Fruit fly (Drosophila melanogaster) whole organism, embryonic: ENCODE results near the gene arg.

Source experiments
- CG10209 ChIP-seq: fragments of 200-800 bp; sonication (Bioruptor generic); optimal IDR thresholded peaks from 3 replicates; lab custom pipeline; 2017; ENCODE audit warnings: missing biosample characterization, mild to moderate bottlenecking, missing genetic modification characterization, missing genetic modification reagents
- CG10462 ChIP-seq: fragments of 200-800 bp; sonication (Bioruptor generic); optimal IDR thresholded peaks from 2 replicates; lab custom pipeline; 2016; ENCODE audit warnings: missing biosample characterization, missing genetic modification characterization
- CG11504 ChIP-seq: fragments of 200-800 bp; sonication (Bioruptor generic); optimal IDR thresholded peaks from 3 replicates; lab custom pipeline; 2019; ENCODE audit warnings: missing biosample characterization, mild to moderate bottlenecking, missing genetic modification characterization, moderate library complexity
- CG11695 ChIP-seq: fragments of 200-800 bp; sonication (Bioruptor generic); IDR thresholded peaks from 3 replicates; pipeline ENCODE4 v1.3.6; 2022; ENCODE audit warnings: missing biosample characterization, missing genetic modification characterization
- CG12744 ChIP-seq: fragments of 200-800 bp; sonication (Bioruptor generic); optimal IDR thresholded peaks from 2 replicates; lab custom pipeline; 2016; ENCODE audit warnings: missing biosample characterization, missing genetic modification characterization
- CG13123 ChIP-seq: fragments of 200-800 bp; sonication (Bioruptor generic); optimal IDR thresholded peaks from 2 replicates; lab custom pipeline; 2016; ENCODE audit warnings: missing biosample characterization, missing genetic modification characterization
- CG13287 ChIP-seq: fragments of 200-800 bp; sonication (Bioruptor generic); IDR thresholded peaks from 2 replicates; pipeline ENCODE4 v1.3.6; 2022; ENCODE audit warnings: missing biosample characterization, missing genetic modification characterization; ENCODE audit not compliant: partially characterized antibody
- CG14965 ChIP-seq: fragments of 200-800 bp; sonication (Bioruptor generic); optimal IDR thresholded peaks from 2 replicates; lab custom pipeline; 2016; ENCODE audit warnings: missing biosample characterization, missing genetic modification characterization, borderline replicate concordance
- CG17361 ChIP-seq: fragments of 200-800 bp; sonication (Bioruptor generic); IDR thresholded peaks from 3 replicates; pipeline ENCODE4 v1.3.6; 2022; ENCODE audit warnings: missing biosample characterization, missing genetic modification characterization
- CG1792 ChIP-seq: fragments of 200-800 bp; sonication (Bioruptor generic); optimal IDR thresholded peaks from 2 replicates; lab custom pipeline; 2016; ENCODE audit warnings: missing biosample characterization, missing genetic modification characterization
- CG2889 ChIP-seq: fragments of 200-800 bp; sonication (Bioruptor generic); IDR thresholded peaks from 3 replicates; pipeline ENCODE4 v1.3.6; 2022; ENCODE audit warnings: missing biosample characterization, missing genetic modification characterization
- CG31224 ChIP-seq: fragments of 200-800 bp; sonication (Bioruptor generic); IDR thresholded peaks from 2 replicates; pipeline ENCODE4 v1.3.6; 2022; ENCODE audit warnings: missing biosample characterization, missing genetic modification characterization
- CG31388 ChIP-seq: fragments of 200-800 bp; sonication (Bioruptor generic); optimal IDR thresholded peaks from 2 replicates; lab custom pipeline; 2016; ENCODE audit warnings: missing biosample characterization, missing genetic modification characterization
- CG33557 ChIP-seq: fragments of 200-800 bp; sonication (Bioruptor generic); optimal IDR thresholded peaks from 2 replicates; lab custom pipeline; 2019; ENCODE audit warnings: missing biosample characterization, mild to moderate bottlenecking, missing genetic modification characterization, moderate library complexity
- CG3407 ChIP-seq: fragments of 200-800 bp; sonication (Bioruptor generic); optimal IDR thresholded peaks from 2 replicates; lab custom pipeline; 2018; ENCODE audit warnings: missing biosample characterization, mild to moderate bottlenecking, missing genetic modification characterization
- CG4360 ChIP-seq: fragments of 200-800 bp; sonication (Bioruptor generic); IDR thresholded peaks from 2 replicates; pipeline ENCODE4 v1.3.6; 2022; ENCODE audit warnings: missing biosample characterization, missing genetic modification characterization
- CG6689 ChIP-seq: fragments of 200-800 bp; sonication (Bioruptor generic); IDR thresholded peaks from 2 replicates; pipeline ENCODE4 v1.3.6; 2022; ENCODE audit warnings: missing biosample characterization, missing genetic modification characterization
- CG6765 ChIP-seq: fragments of 200-800 bp; sonication (Bioruptor generic); optimal IDR thresholded peaks from 3 replicates; lab custom pipeline; 2017; ENCODE audit warnings: missing biosample characterization, mild to moderate bottlenecking, missing genetic modification characterization
- CG9876 ChIP-seq: fragments of 200-800 bp; sonication (Bioruptor generic); optimal IDR thresholded peaks from 2 replicates; lab custom pipeline; 2016; ENCODE audit warnings: missing biosample characterization, missing genetic modification characterization
- Ets65A ChIP-seq: fragments of 200-800 bp; sonication (Bioruptor generic); peaks from one replicate; lab custom pipeline; 2016; ENCODE audit warnings: missing biosample characterization, missing genetic modification characterization
- HHEX ChIP-seq: fragments of 200-800 bp; sonication (Bioruptor generic); optimal IDR thresholded peaks from 3 replicates; lab custom pipeline; 2017; ENCODE audit warnings: missing biosample characterization, mild to moderate bottlenecking, missing genetic modification characterization, missing genetic modification reagents
- Mad ChIP-seq: fragments of 200-800 bp; sonication (Bioruptor generic); optimal IDR thresholded peaks from 2 replicates; lab custom pipeline; 2016; ENCODE audit warnings: missing biosample characterization, missing genetic modification characterization
- Neu2 ChIP-seq: fragments of 200-800 bp; sonication (Bioruptor generic); optimal IDR thresholded peaks from 3 replicates; lab custom pipeline; 2016; ENCODE audit warnings: missing biosample characterization, missing genetic modification characterization, borderline replicate concordance
- Nf-YB ChIP-seq: fragments of 200-800 bp; sonication (Bioruptor generic); optimal IDR thresholded peaks from 3 replicates; lab custom pipeline; 2019; ENCODE audit warnings: missing biosample characterization, mild to moderate bottlenecking, missing genetic modification characterization, moderate library complexity
- Opbp ChIP-seq: fragments of 200-800 bp; sonication (Bioruptor generic); IDR thresholded peaks from 3 replicates; pipeline ENCODE4 v1.3.6; 2022; ENCODE audit warnings: missing biosample characterization, missing genetic modification characterization; ENCODE audit not compliant: partially characterized antibody
- Poxn ChIP-seq: fragments of 200-800 bp; sonication (Bioruptor generic); IDR thresholded peaks from 2 replicates; pipeline ENCODE4 v1.3.6; 2022; ENCODE audit warnings: missing biosample characterization, missing genetic modification characterization
- Ptx1 ChIP-seq: fragments of 200-800 bp; sonication (Bioruptor generic); IDR thresholded peaks from 2 replicates; pipeline ENCODE4 v1.3.6; 2022; ENCODE audit warnings: missing biosample characterization, missing genetic modification characterization
- Side ChIP-seq: fragments of 200-800 bp; sonication (Bioruptor generic); optimal IDR thresholded peaks from 2 replicates; lab custom pipeline; 2016; ENCODE audit warnings: missing biosample characterization, missing genetic modification characterization
- Taf1 ChIP-seq: fragments of 200-800 bp; sonication (Bioruptor generic); IDR thresholded peaks from 2 replicates; pipeline ENCODE4 v1.3.6; 2022; ENCODE audit warnings: missing biosample characterization, missing genetic modification characterization
- amos ChIP-seq: fragments of 200-800 bp; sonication (Bioruptor generic); IDR thresholded peaks from 2 replicates; pipeline ENCODE4 v1.3.6; 2022; ENCODE audit warnings: missing biosample characterization, missing genetic modification characterization; ENCODE audit not compliant: partially characterized antibody
- ap ChIP-seq: fragments of 200-800 bp; sonication (Bioruptor generic); IDR thresholded peaks from 2 replicates; pipeline ENCODE4 v1.3.6; 2022; ENCODE audit warnings: missing biosample characterization, missing genetic modification characterization
- ash1 ChIP-seq: fragments of 200-800 bp; sonication (Bioruptor generic); optimal IDR thresholded peaks from 2 replicates; lab custom pipeline; 2018; ENCODE audit warnings: missing biosample characterization, mild to moderate bottlenecking, missing genetic modification characterization
- bbx ChIP-seq: fragments of 200-800 bp; sonication (Bioruptor generic); IDR thresholded peaks from 2 replicates; pipeline ENCODE4 v1.3.6; 2022; ENCODE audit warnings: missing biosample characterization, missing genetic modification characterization; ENCODE audit not compliant: partially characterized antibody
- bowl ChIP-seq: fragments of 200-800 bp; sonication (Bioruptor generic); IDR thresholded peaks from 2 replicates; pipeline ENCODE4 v1.3.6; 2022; ENCODE audit warnings: missing biosample characterization, missing genetic modification characterization
- cad ChIP-seq: fragments of >200 bp; optimal IDR thresholded peaks from 2 replicates; lab custom pipeline; 2017; ENCODE audit warnings: missing biosample characterization, missing genetic modification characterization
- cas ChIP-seq: fragments of 200-800 bp; sonication (Bioruptor generic); IDR thresholded peaks from 2 replicates; pipeline ENCODE4 v1.3.6; 2022; ENCODE audit warnings: missing biosample characterization, missing genetic modification characterization
- chif ChIP-seq, 2 experiments: fragments of 200-800 bp; sonication (Bioruptor generic); optimal IDR thresholded peaks; 3 replicates each; lab custom pipeline; 2016; ENCODE audit warnings: missing biosample characterization in 2 of 2, missing genetic modification characterization in 2 of 2
- dysf ChIP-seq: fragments of 200-800 bp; sonication (Bioruptor generic); IDR thresholded peaks from 3 replicates; pipeline ENCODE4 v1.3.6; 2022; ENCODE audit warnings: missing biosample characterization, missing genetic modification characterization
- exex ChIP-seq: fragments of 200-800 bp; sonication (Bioruptor generic); optimal IDR thresholded peaks from 4 replicates; lab custom pipeline; 2018; ENCODE audit warnings: missing biosample characterization, mild to moderate bottlenecking, missing genetic modification characterization, moderate library complexity
- fd3F ChIP-seq: fragments of 200-800 bp; sonication (Bioruptor generic); optimal IDR thresholded peaks from 2 replicates; lab custom pipeline; 2018; ENCODE audit warnings: missing biosample characterization, mild to moderate bottlenecking, missing genetic modification characterization, moderate library complexity
- hb ChIP-seq: fragments of 200-800 bp; sonication (Bioruptor generic); IDR thresholded peaks from 3 replicates; pipeline ENCODE4 v1.3.6; 2022; ENCODE audit warnings: missing biosample characterization, missing genetic modification characterization; ENCODE audit not compliant: partially characterized antibody
- maf-S ChIP-seq: fragments of 200-800 bp; sonication (Bioruptor generic); optimal IDR thresholded peaks from 2 replicates; lab custom pipeline; 2016; ENCODE audit warnings: missing biosample characterization, missing genetic modification characterization
- nerfin-2 ChIP-seq: fragments of 200-800 bp; sonication (Bioruptor generic); IDR thresholded peaks from 2 replicates; pipeline ENCODE4 v1.3.6; 2022; ENCODE audit warnings: missing biosample characterization, missing genetic modification characterization; ENCODE audit not compliant: partially characterized antibody
- p53 ChIP-seq: fragments of 200-800 bp; sonication (Bioruptor generic); optimal IDR thresholded peaks from 2 replicates; lab custom pipeline; 2016; ENCODE audit warnings: missing biosample characterization, missing genetic modification characterization
- ro ChIP-seq: fragments of 200-800 bp; sonication (Bioruptor generic); IDR thresholded peaks from 2 replicates; pipeline ENCODE4 v1.3.6; 2022; ENCODE audit warnings: missing biosample characterization, missing genetic modification characterization
- slbo ChIP-seq: fragments of 200-800 bp; sonication (Bioruptor generic); IDR thresholded peaks from 2 replicates; pipeline ENCODE4 v1.3.6; 2022; ENCODE audit warnings: missing biosample characterization, missing genetic modification characterization
- tgo ChIP-seq: fragments of 200-800 bp; sonication (Bioruptor generic); IDR thresholded peaks from 3 replicates; pipeline ENCODE4 v1.3.6; 2022; ENCODE audit warnings: missing biosample characterization, missing genetic modification characterization
- trh ChIP-seq: fragments of 200-800 bp; sonication (Bioruptor generic); optimal IDR thresholded peaks from 2 replicates; lab custom pipeline; 2016; ENCODE audit warnings: missing biosample characterization, missing genetic modification characterization
- vfl ChIP-seq: fragments of 200-800 bp; sonication (Bioruptor generic); optimal IDR thresholded peaks from 2 replicates; lab custom pipeline; 2016; ENCODE audit warnings: missing biosample characterization, missing genetic modification characterization
- zen ChIP-seq: fragments of 200-800 bp; sonication (Bioruptor generic); optimal IDR thresholded peaks from 3 replicates; lab custom pipeline; 2018; ENCODE audit warnings: missing biosample characterization, mild to moderate bottlenecking, missing genetic modification characterization, moderate library complexity

The arg gene

dm6 chrX:523179-523851, 14.1 kb downstream of the arg start, which contains the start of gene elav (continued):
- TF ChIP-seq vfl (GFP tag; lab: Kevin White, UChicago) (peak; percentile 96), chif (GFP tag; optimal IDR thresholded peaks at IDR 0.05; lab: Kevin White, UChicago) (peak; percentile 96 to 98), CG4360 (GFP tag; lab: Robert Waterston, UW) (peak; percentile 84), CG31388 (GFP tag; lab: Kevin White, UChicago) (peak; percentile 92), CG14965 (peak; percentile 67), nerfin-2 (no peak), amos (GFP tag; lab: Robert Waterston, UW) (0 out of 2 replicates have a peak, but pooled peaks have one; percentile 22), exex (peak; percentile 95), ro (GFP tag; lab: Robert Waterston, UW) (peak; percentile 96), bowl (GFP tag; lab: Robert Waterston, UW) (peak; percentile 96), CG9876 (peak; percentile 87), ap (GFP tag; lab: Robert Waterston, UW) (peak; percentile 96), CG12744 (GFP tag; lab: Kevin White, UChicago) (peak; percentile 95), CG33557 (peak; percentile 99), CG1792 (peak; percentile 93), Ptx1 (GFP tag; lab: Robert Waterston, UW) (peak; percentile 98), CG6765 (GFP tag; lab: Kevin White, UChicago) (peak; percentile 98), HHEX (peak; percentile 99), CG3407 (GFP tag; lab: Kevin White, UChicago) (peak; percentile 96), Neu2 (GFP tag; lab: Kevin White, UChicago) (peak; percentile 79), Ets65A (peak; percentile 98), trh (GFP tag; lab: Kevin White, UChicago) (peak; percentile 97), Poxn (GFP tag; lab: Robert Waterston, UW) (peak; percentile 96), CG13287 (GFP tag; lab: Robert Waterston, UW) (peak; percentile 64; the same call in 1 of the 2 replicates), p53 (peak; percentile 80), CG11695 (GFP tag; lab: Robert Waterston, UW) (peak; percentile 99), zen (tag; lab: Kevin White, UChicago) (peak; percentile 98), CG31224 (GFP tag; lab: Robert Waterston, UW) (peak; percentile 95), cad (GFP tag; lab: Kevin White, UChicago) (peak; percentile 12), CG11504 (peak; percentile 98), CG6689 (GFP tag; lab: Robert Waterston, UW) (peak; percentile 98), fd3F (GFP tag; lab: Kevin White, UChicago) (peak; percentile 97), CG10462 (peak; percentile 98), dysf (GFP tag; lab: Robert Waterston, UW) (peak; percentile 99), slbo (GFP tag; lab: Robert Waterston, UW) (peak; percentile 99), cas (peak; percentile 96), CG13123 (GFP tag; lab: Kevin White, UChicago) (peak; percentile 93), Mad (GFP tag; lab: Kevin White, UChicago) (peak; percentile 98), Nf-YB (GFP tag; lab: Kevin White, UChicago) (peak; percentile 91), Side (GFP tag; lab: Kevin White, UChicago) (peak; percentile 97), CG17361 (GFP tag; lab: Robert Waterston, UW) (peak; percentile 98), ash1 (GFP tag; lab: Kevin White, UChicago) (peak; percentile 75), bbx (GFP tag; lab: Robert Waterston, UW) (no peak), CG2889 (GFP tag; lab: Robert Waterston, UW) (peak; percentile 95), Opbp (GFP tag; lab: Robert Waterston, UW) (no peak), hb (GFP tag; lab: Robert Waterston, UW) (no peak), CG10209 (GFP tag; lab: Kevin White, UChicago) (peak; percentile 99), tgo (GFP tag; lab: Robert Waterston, UW) (peak; percentile 98), maf-S (GFP tag; lab: Kevin White, UChicago) (peak; percentile 96), Taf1 (GFP tag; lab: Robert Waterston, UW) (peak; percentile 96)
